Fruit fly (Drosophila melanogaster) whole organism, wandering third instar larva: Measurements from ENCODE around the gene CG9240.

Source experiments
- Abd-B ChIP-seq: fragments of >200 bp; optimal IDR thresholded peaks from 2 replicates; lab custom pipeline; 2017; ENCODE audit warnings: missing biosample characterization, missing genetic modification characterization
- CG32264 ChIP-seq: fragments of 200-800 bp; sonication (Bioruptor generic); optimal IDR thresholded peaks from 2 replicates; lab custom pipeline; 2016; ENCODE audit warnings: missing biosample characterization, missing genetic modification characterization
- CG9705 ChIP-seq: fragments of 200-800 bp; sonication (Bioruptor generic); optimal IDR thresholded peaks from 2 replicates; lab custom pipeline; 2018; ENCODE audit warnings: missing biosample characterization, mild to moderate bottlenecking, missing genetic modification characterization
- CrebA ChIP-seq: fragments of 200-800 bp; sonication (Bioruptor generic); optimal IDR thresholded peaks from 2 replicates; lab custom pipeline; 2016; ENCODE audit warnings: missing biosample characterization, mild to moderate bottlenecking, missing genetic modification characterization, borderline replicate concordance
- Dfd ChIP-seq: fragments of >200 bp; optimal IDR thresholded peaks from 2 replicates; lab custom pipeline; 2017; ENCODE audit warnings: missing biosample characterization, missing genetic modification characterization
- Dif ChIP-seq: fragments of 200-275, 200-300 bp; sonication (Bioruptor generic); optimal IDR thresholded peaks from 2 replicates; lab custom pipeline; 2018; ENCODE audit warnings: missing biosample characterization, missing genetic modification characterization; ENCODE audit not compliant: partially characterized antibody
- GATAd ChIP-seq: sonication (Bioruptor generic); optimal IDR thresholded peaks from 2 replicates; lab custom pipeline; 2016; ENCODE audit warnings: missing biosample characterization, missing genetic modification characterization
- HLH106 ChIP-seq: fragments of 200-800 bp; optimal IDR thresholded peaks from 3 replicates; lab custom pipeline; 2019; ENCODE audit warnings: missing biosample characterization, mild to moderate bottlenecking, missing genetic modification characterization, moderate library complexity
- Hnf4 ChIP-seq: fragments of 200-800 bp; sonication (Bioruptor generic); optimal IDR thresholded peaks from 2 replicates; lab custom pipeline; 2016; ENCODE audit warnings: missing biosample characterization, mild to moderate bottlenecking, missing genetic modification characterization
- Hr78 ChIP-seq: fragments of >200 bp; optimal IDR thresholded peaks from 2 replicates; lab custom pipeline; 2017; ENCODE audit warnings: missing biosample characterization, missing genetic modification characterization
- Hr83 ChIP-seq: fragments of 200-300 bp; sonication (Bioruptor generic); optimal IDR thresholded peaks from 2 replicates; lab custom pipeline; 2016; ENCODE audit warnings: missing biosample characterization, mild to moderate bottlenecking, missing genetic modification characterization, moderate library complexity; ENCODE audit not compliant: poor library complexity, severe bottlenecking
- Jra ChIP-seq: sonication (Bioruptor generic); optimal IDR thresholded peaks from 2 replicates; lab custom pipeline; 2016; ENCODE audit warnings: missing biosample characterization, missing genetic modification characterization
- Mio ChIP-seq: sonication (Bioruptor generic); optimal IDR thresholded peaks from 2 replicates; lab custom pipeline; 2016; ENCODE audit warnings: missing biosample characterization, missing genetic modification characterization
- Myc ChIP-seq: fragments of >200 bp; optimal IDR thresholded peaks from 2 replicates; lab custom pipeline; 2017
- N ChIP-seq: fragments of >200 bp; optimal IDR thresholded peaks from 2 replicates; lab custom pipeline; 2018; ENCODE audit warnings: missing biosample characterization, missing external identifiers, missing genetic modification characterization
- OdsH ChIP-seq: fragments of 200-800 bp; sonication (Bioruptor generic); optimal IDR thresholded peaks from 2 replicates; lab custom pipeline; 2016; ENCODE audit warnings: missing biosample characterization, mild to moderate bottlenecking, missing genetic modification characterization
- Rel ChIP-seq, 2 experiments: fragments of 200-800 bp; sonication (Bioruptor generic) in 1 of 2; optimal IDR thresholded peaks; 2 replicates in 1 of 2; 3 replicates in 1 of 2; lab custom pipeline; 2016 to 2019; ENCODE audit warnings: mild to moderate bottlenecking in 2 of 2, missing biosample characterization in 2 of 2, missing genetic modification characterization in 2 of 2, moderate library complexity in 1 of 2
- Sp1 ChIP-seq: fragments of 200-800 bp; sonication (Bioruptor generic); optimal IDR thresholded peaks from 3 replicates; lab custom pipeline; 2019; ENCODE audit warnings: missing biosample characterization, mild to moderate bottlenecking, missing genetic modification characterization, moderate library complexity
- Vsx2 ChIP-seq: fragments of 200-300, 225-300 bp; sonication (Bioruptor generic); optimal IDR thresholded peaks from 2 replicates; lab custom pipeline; 2018; ENCODE audit warnings: missing biosample characterization, missing genetic modification characterization; ENCODE audit not compliant: partially characterized antibody
- br ChIP-seq: fragments of 200-800 bp; sonication (Bioruptor generic); optimal IDR thresholded peaks from 2 replicates; lab custom pipeline; 2016; ENCODE audit warnings: missing biosample characterization, missing genetic modification characterization
- brk ChIP-seq: fragments of 200-800 bp; sonication (Bioruptor generic); optimal IDR thresholded peaks from 2 replicates; lab custom pipeline; 2016; ENCODE audit warnings: missing biosample characterization, mild to moderate bottlenecking, missing genetic modification characterization
- dl ChIP-seq, 2 experiments: fragments of 175-275, 200-275 bp in 1 of 2; fragments of 200-275 bp in 1 of 2; sonication (Bioruptor generic); optimal IDR thresholded peaks; lab custom pipeline; 2018; ENCODE audit warnings: mild to moderate bottlenecking in 2 of 2, missing biosample characterization in 2 of 2, missing genetic modification characterization in 2 of 2, moderate library complexity in 2 of 2; ENCODE audit not compliant: partially characterized antibody in 2 of 2, insufficient read depth in 1 of 2
- dmrt93B ChIP-seq: fragments of 200-800 bp; sonication (Bioruptor generic); optimal IDR thresholded peaks from 2 replicates; lab custom pipeline; 2018; ENCODE audit warnings: missing biosample characterization, mild to moderate bottlenecking, missing genetic modification characterization
- dsf ChIP-seq: sonication (Bioruptor generic); optimal IDR thresholded peaks from 2 replicates; lab custom pipeline; 2016; ENCODE audit warnings: missing biosample characterization, missing genetic modification characterization, borderline replicate concordance
- ey ChIP-seq: fragments of 200-800 bp; sonication (Bioruptor generic); optimal IDR thresholded peaks from 2 replicates; lab custom pipeline; 2016; ENCODE audit warnings: missing biosample characterization, missing genetic modification characterization
- foxo ChIP-seq, 2 experiments: fragments of 200-800 bp; sonication (Bioruptor generic); optimal IDR thresholded peaks; 2 replicates in 1 of 2; 3 replicates in 1 of 2; lab custom pipeline; 2016 to 2017; ENCODE audit warnings: missing biosample characterization in 2 of 2, missing genetic modification characterization in 2 of 2
- fru ChIP-seq: fragments of 200-800 bp; sonication (Bioruptor generic); optimal IDR thresholded peaks from 3 replicates; lab custom pipeline; 2016; ENCODE audit warnings: missing biosample characterization, mild to moderate bottlenecking, missing genetic modification characterization
- h ChIP-seq: fragments of 200-800 bp; sonication (Bioruptor generic); optimal IDR thresholded peaks from 3 replicates; lab custom pipeline; 2016; ENCODE audit warnings: missing biosample characterization, mild to moderate bottlenecking, missing genetic modification characterization
- jim ChIP-seq: fragments of 175-275, 200-325 bp; sonication (Bioruptor generic); optimal IDR thresholded peaks from 2 replicates; lab custom pipeline; 2016; ENCODE audit warnings: missing biosample characterization, mild to moderate bottlenecking, missing genetic modification characterization
- lola ChIP-seq: fragments of >200 bp; optimal IDR thresholded peaks from 2 replicates; lab custom pipeline; 2017; ENCODE audit warnings: missing biosample characterization, missing genetic modification characterization
- pan ChIP-seq: fragments of >200 bp; optimal IDR thresholded peaks from 2 replicates; lab custom pipeline; 2017
- psq ChIP-seq: fragments of 200-800 bp; sonication (Bioruptor generic); optimal IDR thresholded peaks from 3 replicates; lab custom pipeline; 2017; ENCODE audit warnings: missing biosample characterization, mild to moderate bottlenecking, missing genetic modification characterization, moderate library complexity
- rgr ChIP-seq: fragments of 200-800 bp; sonication (Bioruptor generic); optimal IDR thresholded peaks from 3 replicates; lab custom pipeline; 2016; ENCODE audit warnings: missing biosample characterization, mild to moderate bottlenecking, missing genetic modification characterization
- sage ChIP-seq: fragments of 200-800 bp; sonication (Bioruptor generic); optimal IDR thresholded peaks from 2 replicates; lab custom pipeline; 2016; ENCODE audit warnings: missing biosample characterization, mild to moderate bottlenecking, missing genetic modification characterization
- sv ChIP-seq: fragments of 200-800 bp; sonication (Bioruptor generic); optimal IDR thresholded peaks from 3 replicates; lab custom pipeline; 2016; ENCODE audit warnings: missing biosample characterization, missing genetic modification characterization
- tai ChIP-seq: sonication (Bioruptor generic); optimal IDR thresholded peaks from 2 replicates; lab custom pipeline; 2016; ENCODE audit warnings: missing biosample characterization, missing genetic modification characterization
- usp ChIP-seq: fragments of >200 bp; optimal IDR thresholded peaks from 2 replicates; lab custom pipeline; 2017; ENCODE audit warnings: missing biosample characterization, missing genetic modification characterization
- woc ChIP-seq: sonication (Bioruptor generic); optimal IDR thresholded peaks from 2 replicates; lab custom pipeline; 2016; ENCODE audit warnings: missing biosample characterization, mild to moderate bottlenecking, missing genetic modification characterization

Gene CG9240

DNA sequence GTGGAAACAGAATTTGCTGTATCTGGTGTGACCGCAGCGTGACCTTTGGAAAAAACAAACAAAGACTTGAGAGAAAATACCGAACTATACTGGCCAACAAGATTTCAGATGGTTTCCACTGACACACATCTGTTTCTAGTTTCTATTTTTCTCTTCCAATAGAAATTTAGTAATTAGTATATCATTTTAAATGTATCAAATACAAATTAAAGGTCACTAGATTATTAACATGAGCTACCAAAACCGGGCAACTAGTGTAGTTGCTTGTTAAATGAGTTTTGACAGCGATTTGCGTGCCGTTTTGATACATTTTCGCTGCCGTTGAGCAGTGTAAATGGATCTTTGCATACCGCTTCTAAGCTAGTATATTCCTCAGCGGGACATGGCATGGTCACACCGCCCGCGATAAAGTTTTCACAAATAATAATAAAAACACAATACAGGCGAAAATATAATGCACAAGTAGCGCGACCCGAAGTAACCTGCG is 2.7 kb upstream of the CG9240 start, which contains the start of the genes Pis and Hap40:
Pis (minus strand) TSS at position 51 of the 487 bp plus-strand sequence.
Hap40 (plus strand) TSS at position 406 of the 487 bp plus-strand sequence.
- TF ChIP-seq tai (no peak), GATAd (no peak), jim (GFP tag; lab: Kevin White, UChicago) (no peak), fru (GFP tag; lab: Kevin White, UChicago) (no peak), psq (peak; percentile 40), Mio (GFP tag; lab: Kevin White, UChicago) (no peak), rgr (GFP tag; lab: Kevin White, UChicago) (peak; percentile 63), h (GFP tag; lab: Kevin White, UChicago) (peak; percentile 67), Rel (GFP tag; optimal IDR thresholded peaks at IDR 0.05; lab: Kevin White, UChicago) (no peak), Rel (tag; optimal IDR thresholded peaks at IDR 0.05; lab: Kevin White, UChicago) (peak; percentile 34), Hr78 (GFP tag; lab: Kevin White, UChicago) (no peak), brk (no peak), lola (GFP tag; lab: Kevin White, UChicago) (no peak), Dif (GFP tag; lab: Kevin White, UChicago) (no peak), Dfd (GFP tag; lab: Kevin White, UChicago) (no peak), HLH106 (tag; lab: Kevin White, UChicago) (peak; percentile 80), OdsH (GFP tag; lab: Kevin White, UChicago) (peak; percentile 25), woc (peak; percentile 55), usp (GFP tag; lab: Kevin White, UChicago) (no peak), ey (peak; percentile 41), dsf (GFP tag; lab: Kevin White, UChicago) (no peak), CG32264 (GFP tag; lab: Kevin White, UChicago) (no peak), Myc (no peak), Vsx2 (GFP tag; lab: Kevin White, UChicago) (no peak), Hr83 (GFP tag; lab: Kevin White, UChicago) (no peak), Sp1 (GFP tag; lab: Kevin White, UChicago) (peak; percentile 63), br (GFP tag; lab: Kevin White, UChicago) (peak; percentile 54), dl (GFP tag; optimal IDR thresholded peaks at IDR 0.05; lab: Kevin White, UChicago; ENCODE audit: insufficient read depth in 1 of 2, partially characterized antibody in 2 of 2) (no peak), CrebA (GFP tag; lab: Kevin White, UChicago) (no peak), Jra (no peak), dmrt93B (GFP tag; lab: Kevin White, UChicago) (peak; percentile 68), sage (GFP tag; lab: Kevin White, UChicago) (no peak), foxo (GFP tag; optimal IDR thresholded peaks at IDR 0.05; lab: Kevin White, UChicago) (peak in 1 of 2 experiments; percentile 74), Abd-B (GFP tag; lab: Kevin White, UChicago) (no peak), Hnf4 (GFP tag; lab: Kevin White, UChicago) (no peak), sv (GFP tag; lab: Kevin White, UChicago) (peak; percentile 29), N (GFP tag; lab: Kevin White, UChicago) (peak; percentile 9), CG9705 (GFP tag; lab: Kevin White, UChicago) (peak; percentile 49), pan (no peak)

DNA sequence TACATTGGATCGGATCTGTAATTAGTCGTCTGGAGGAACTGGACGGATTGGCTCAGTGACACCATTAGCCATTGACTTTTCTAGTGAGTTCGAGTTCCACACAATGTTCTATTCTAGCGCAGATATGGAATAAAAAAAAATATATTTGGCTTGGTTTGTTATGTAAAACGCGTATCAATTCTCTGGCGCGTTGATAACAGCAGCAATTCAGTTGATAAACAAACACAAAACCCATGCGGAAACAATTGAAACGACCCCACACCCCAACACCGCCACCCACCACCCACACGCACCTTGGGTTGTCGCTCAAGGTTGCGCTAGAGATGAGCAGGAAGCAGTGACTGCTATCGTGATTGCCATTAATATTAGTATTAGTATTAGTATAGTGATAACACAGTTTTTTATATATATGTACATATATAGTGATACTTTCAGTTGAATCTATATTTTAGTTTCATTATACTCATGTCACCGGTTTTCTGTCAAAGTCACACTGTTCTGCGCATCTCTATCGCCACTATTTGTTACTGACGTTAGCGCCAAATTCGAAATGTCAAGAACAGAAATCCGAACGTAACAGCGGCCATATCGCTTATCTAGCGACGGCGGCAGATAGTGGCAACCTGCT is 3.4 kb downstream of the CG9240 start:
- TF ChIP-seq ey = peak; percentile 61
- peak; percentile 59 for TF ChIP-seq Myc
- peak; percentile 70 for TF ChIP-seq CG9705 (GFP tag; lab: Kevin White, UChicago)
- peak; percentile 85 for TF ChIP-seq dmrt93B (GFP tag; lab: Kevin White, UChicago)
- TF ChIP-seq OdsH (GFP tag; lab: Kevin White, UChicago) = peak; percentile 84
- TF ChIP-seq h (GFP tag; lab: Kevin White, UChicago) = peak; percentile 90
- TF ChIP-seq br (GFP tag; lab: Kevin White, UChicago) = peak; percentile 70
- TF ChIP-seq CrebA (GFP tag; lab: Kevin White, UChicago) = no peak
- TF ChIP-seq Vsx2 (GFP tag; lab: Kevin White, UChicago) = no peak
- no peak for TF ChIP-seq GATAd
- no peak for TF ChIP-seq usp (GFP tag; lab: Kevin White, UChicago)
- TF ChIP-seq rgr (GFP tag; lab: Kevin White, UChicago) = peak; percentile 92
- peak; percentile 71 for TF ChIP-seq Hnf4 (GFP tag; lab: Kevin White, UChicago)
- peak; percentile 33 for TF ChIP-seq woc
- TF ChIP-seq Rel (GFP tag; optimal IDR thresholded peaks at IDR 0.05; lab: Kevin White, UChicago) = peak; percentile 69
- TF ChIP-seq Rel (tag; optimal IDR thresholded peaks at IDR 0.05; lab: Kevin White, UChicago) = peak; percentile 43
- peak; percentile 49 for TF ChIP-seq Jra
- no peak for TF ChIP-seq N (GFP tag; lab: Kevin White, UChicago)
- no peak for TF ChIP-seq Dif (GFP tag; lab: Kevin White, UChicago)
- TF ChIP-seq lola (GFP tag; lab: Kevin White, UChicago) = no peak
- peak; percentile 77 for TF ChIP-seq sv (GFP tag; lab: Kevin White, UChicago)
- TF ChIP-seq HLH106 (tag; lab: Kevin White, UChicago) = peak; percentile 88
- TF ChIP-seq Hr83 (GFP tag; lab: Kevin White, UChicago) = no peak
- TF ChIP-seq sage (GFP tag; lab: Kevin White, UChicago) = peak; percentile 74
- TF ChIP-seq CG32264 (GFP tag; lab: Kevin White, UChicago) = peak; percentile 20
- TF ChIP-seq Hr78 (GFP tag; lab: Kevin White, UChicago) = no peak
- TF ChIP-seq Abd-B (GFP tag; lab: Kevin White, UChicago) = no peak
- no peak for TF ChIP-seq dl (GFP tag; optimal IDR thresholded peaks at IDR 0.05; lab: Kevin White, UChicago; ENCODE audit: insufficient read depth in 1 of 2, partially characterized antibody in 2 of 2)
- TF ChIP-seq dsf (GFP tag; lab: Kevin White, UChicago) = no peak
- no peak for TF ChIP-seq Mio (GFP tag; lab: Kevin White, UChicago)
- peak; percentile 88 for TF ChIP-seq Sp1 (GFP tag; lab: Kevin White, UChicago)
- no peak for TF ChIP-seq Dfd (GFP tag; lab: Kevin White, UChicago)
- peak; percentile 73 for TF ChIP-seq psq
- TF ChIP-seq jim (GFP tag; lab: Kevin White, UChicago) = no peak
- TF ChIP-seq fru (GFP tag; lab: Kevin White, UChicago) = peak; percentile 87
- TF ChIP-seq brk = no peak
- TF ChIP-seq tai = no peak
- TF ChIP-seq pan = no peak
- peak in 1 of 2 experiments; percentile 95 for TF ChIP-seq foxo (GFP tag; optimal IDR thresholded peaks at IDR 0.05; lab: Kevin White, UChicago)
